Fruit fly (Drosophila melanogaster) whole organism, pupa: ENCODE data around the gene CG6927.

Experiments used
- CG12605 ChIP-seq: fragments of 200-800 bp; sonication (Bioruptor generic); IDR thresholded peaks from 2 replicates; pipeline ENCODE4 v1.3.6; 2022; ENCODE audit warnings: missing biosample characterization, missing genetic modification characterization
- CG8159 ChIP-seq: fragments of 200-800 bp; sonication (Bioruptor generic); optimal IDR thresholded peaks from 3 replicates; lab custom pipeline; 2018; ENCODE audit warnings: missing biosample characterization, mild to moderate bottlenecking, missing genetic modification characterization, moderate library complexity
- Pif1B ChIP-seq: fragments of 200-800 bp; sonication (Bioruptor generic); optimal IDR thresholded peaks from 3 replicates; lab custom pipeline; 2016; ENCODE audit warnings: missing biosample characterization, missing genetic modification characterization
- Snoo ChIP-seq: fragments of 200-800 bp; sonication (Bioruptor generic); optimal IDR thresholded peaks from 3 replicates; lab custom pipeline; 2017; ENCODE audit warnings: missing biosample characterization, mild to moderate bottlenecking, missing genetic modification characterization, inconsistent platforms

DNA sequence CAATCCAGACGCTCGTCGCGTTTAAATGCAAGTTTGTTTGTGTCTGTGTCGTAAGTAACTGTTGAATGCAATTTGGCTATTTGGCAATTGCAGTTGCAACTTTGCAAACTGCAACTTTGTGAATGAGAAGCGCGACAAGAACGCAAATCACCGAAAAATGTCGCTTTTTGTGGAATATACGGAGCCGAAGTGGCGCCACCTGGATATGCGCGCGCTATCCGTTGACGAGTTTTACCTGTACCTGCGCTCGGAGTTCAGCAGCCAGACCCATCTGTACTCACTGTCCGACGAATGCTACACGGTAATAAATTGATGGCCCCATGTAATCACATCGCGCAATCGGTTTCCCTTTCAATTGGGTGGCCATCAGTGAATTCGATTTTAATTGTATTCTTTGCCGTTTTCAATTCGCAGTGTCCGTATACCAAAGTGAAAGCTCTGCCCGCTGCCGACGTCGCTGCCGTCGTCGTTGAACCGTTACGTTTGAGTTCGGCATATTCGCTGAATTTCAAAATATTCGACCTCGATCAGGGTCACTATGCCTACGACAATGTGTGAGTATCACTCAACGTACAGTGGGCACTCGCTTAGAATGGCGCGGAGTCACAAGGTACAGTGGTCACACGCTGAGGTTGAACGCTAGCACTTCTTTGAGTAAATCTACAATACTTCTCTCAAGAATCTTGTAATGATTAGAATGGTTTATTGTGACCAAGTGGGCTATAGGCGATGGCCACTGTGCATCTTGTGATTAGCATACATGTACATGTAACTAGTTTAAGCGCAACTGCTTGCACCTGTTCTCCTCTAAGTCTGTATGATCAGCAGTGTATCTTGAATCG is 12.6 kb downstream of the CG6927 start:
- TF ChIP-seq CG8159 (tag; lab: Kevin White, UChicago) (peak; percentile 76), Snoo (tag; lab: Kevin White, UChicago) (peak; percentile 28), Pif1B (GFP tag; lab: Kevin White, UChicago) (peak; percentile 78), CG12605 (peak; percentile 88)
